Fruit fly (Drosophila melanogaster) whole organism, embryonic: Measurements from ENCODE around the gene CG7739.
A peak's percentile ranks its signal among the peaks of the same experiment; 100 is the strongest.

Source experiments
- ATbp ChIP-seq: fragments of 200-800 bp; sonication (Bioruptor generic); optimal IDR thresholded peaks from 2 replicates; lab custom pipeline; 2017; ENCODE audit warnings: missing biosample characterization, mild to moderate bottlenecking, missing genetic modification characterization, missing genetic modification reagents
- Abd-B ChIP-seq: fragments of 200-800 bp; sonication (Bioruptor generic); optimal IDR thresholded peaks from 2 replicates; lab custom pipeline; 2018; ENCODE audit warnings: missing biosample characterization, mild to moderate bottlenecking, missing genetic modification characterization, moderate library complexity
- Blimp-1 ChIP-seq: fragments of 200-800 bp; sonication (Bioruptor generic); optimal IDR thresholded peaks from 3 replicates; lab custom pipeline; 2018; ENCODE audit warnings: missing biosample characterization, missing genetic modification characterization, mild to moderate bottlenecking, moderate library complexity, missing genetic modification reagents
- CG10209 ChIP-seq: fragments of 200-800 bp; sonication (Bioruptor generic); optimal IDR thresholded peaks from 3 replicates; lab custom pipeline; 2017; ENCODE audit warnings: missing biosample characterization, mild to moderate bottlenecking, missing genetic modification characterization, missing genetic modification reagents
- CG10366 ChIP-seq: fragments of 200-800 bp; sonication (Bioruptor generic); IDR thresholded peaks from 2 replicates; pipeline ENCODE4 v1.3.6; 2022; ENCODE audit warnings: missing biosample characterization, missing genetic modification characterization
- CG11247 ChIP-seq: fragments of 200-800 bp; sonication (Bioruptor generic); IDR thresholded peaks from 2 replicates; pipeline ENCODE4 v1.3.6; 2022; ENCODE audit warnings: missing biosample characterization, missing genetic modification characterization
- CG11398 ChIP-seq: fragments of 200-800 bp; sonication (Bioruptor generic); optimal IDR thresholded peaks from 2 replicates; lab custom pipeline; 2016; ENCODE audit warnings: missing biosample characterization, missing genetic modification characterization
- CG12299 ChIP-seq: fragments of 200-800 bp; sonication (Bioruptor generic); optimal IDR thresholded peaks from 2 replicates; lab custom pipeline; 2018; ENCODE audit warnings: missing biosample characterization, mild to moderate bottlenecking, missing genetic modification characterization
- CG15269 ChIP-seq: fragments of 200-800 bp; sonication (Bioruptor generic); optimal IDR thresholded peaks from 2 replicates; lab custom pipeline; 2018; ENCODE audit warnings: missing biosample characterization, mild to moderate bottlenecking, missing genetic modification characterization, moderate library complexity
- CG15601 ChIP-seq: fragments of 200-800 bp; sonication (Bioruptor generic); optimal IDR thresholded peaks from 3 replicates; lab custom pipeline; 2019; ENCODE audit warnings: missing biosample characterization, mild to moderate bottlenecking, missing genetic modification characterization, moderate library complexity
- CG16863 ChIP-seq: fragments of 200-800 bp; sonication (Bioruptor generic); optimal IDR thresholded peaks from 3 replicates; lab custom pipeline; 2016; ENCODE audit warnings: missing biosample characterization, missing genetic modification characterization
- CG17359 ChIP-seq: fragments of 200-800 bp; sonication (Bioruptor generic); optimal IDR thresholded peaks from 3 replicates; lab custom pipeline; 2018; ENCODE audit warnings: missing biosample characterization, mild to moderate bottlenecking, missing genetic modification characterization, moderate library complexity
- CG2678 ChIP-seq: fragments of 200-800 bp; sonication (Bioruptor generic); optimal IDR thresholded peaks from 3 replicates; lab custom pipeline; 2019; ENCODE audit warnings: missing biosample characterization, mild to moderate bottlenecking, missing genetic modification characterization, moderate library complexity
- CG2712 ChIP-seq: fragments of 200-800 bp; optimal IDR thresholded peaks from 3 replicates; lab custom pipeline; 2019; ENCODE audit warnings: missing biosample characterization, mild to moderate bottlenecking, missing genetic modification characterization, moderate library complexity
- CG32767 ChIP-seq: fragments of 200-800 bp; sonication (Bioruptor generic); IDR thresholded peaks from 2 replicates; pipeline ENCODE4 v1.3.6; 2022; ENCODE audit warnings: missing biosample characterization, missing genetic modification characterization
- CG3847 ChIP-seq: fragments of 200-800 bp; sonication (Bioruptor generic); IDR thresholded peaks from 2 replicates; pipeline ENCODE4 v1.3.6; 2022; ENCODE audit warnings: missing biosample characterization, missing genetic modification characterization
- CG4360 ChIP-seq: fragments of 200-800 bp; sonication (Bioruptor generic); IDR thresholded peaks from 2 replicates; pipeline ENCODE4 v1.3.6; 2022; ENCODE audit warnings: missing biosample characterization, missing genetic modification characterization
- CG4404 ChIP-seq: fragments of 200-800 bp; sonication (Bioruptor generic); IDR thresholded peaks from 2 replicates; pipeline ENCODE4 v1.3.6; 2022; ENCODE audit warnings: missing biosample characterization, missing genetic modification characterization
- CG7372 ChIP-seq: fragments of 200-800 bp; sonication (Bioruptor generic); IDR thresholded peaks from 2 replicates; pipeline ENCODE4 v1.3.6; 2022; ENCODE audit warnings: missing biosample characterization, missing genetic modification characterization
- CG7556 ChIP-seq: fragments of 200-800 bp; sonication (Bioruptor generic); optimal IDR thresholded peaks from 2 replicates; lab custom pipeline; 2017; ENCODE audit warnings: missing biosample characterization, mild to moderate bottlenecking, missing genetic modification characterization
- CG8359 ChIP-seq: fragments of 200-800 bp; sonication (Bioruptor generic); optimal IDR thresholded peaks from 2 replicates; lab custom pipeline; 2017; ENCODE audit warnings: missing biosample characterization, mild to moderate bottlenecking, missing genetic modification characterization, borderline replicate concordance
- CG9609 ChIP-seq: fragments of 200-800 bp; sonication (Bioruptor generic); optimal IDR thresholded peaks from 3 replicates; lab custom pipeline; 2016; ENCODE audit warnings: missing biosample characterization, missing genetic modification characterization
- CG9817 ChIP-seq: fragments of 200-800 bp; sonication (Bioruptor generic); optimal IDR thresholded peaks from 2 replicates; lab custom pipeline; 2018; ENCODE audit warnings: missing biosample characterization, mild to moderate bottlenecking, missing genetic modification characterization, moderate library complexity
- CG9932 ChIP-seq: fragments of 200-800 bp; sonication (Bioruptor generic); IDR thresholded peaks from 2 replicates; pipeline ENCODE4 v1.3.6; 2022; ENCODE audit warnings: missing biosample characterization, missing genetic modification characterization
- D19A ChIP-seq: fragments of 200-800 bp; optimal IDR thresholded peaks from 3 replicates; lab custom pipeline; 2019; ENCODE audit warnings: missing biosample characterization, mild to moderate bottlenecking, missing genetic modification characterization, moderate library complexity
- Dbx ChIP-seq: fragments of 200-800 bp; sonication (Bioruptor generic); IDR thresholded peaks from 3 replicates; pipeline ENCODE4 v1.3.6; 2022; ENCODE audit warnings: missing biosample characterization, missing genetic modification characterization
- Fer3 ChIP-seq: fragments of 200-800 bp; sonication (Bioruptor generic); optimal IDR thresholded peaks from 2 replicates; lab custom pipeline; 2018; ENCODE audit warnings: missing biosample characterization, mild to moderate bottlenecking, missing genetic modification characterization, moderate library complexity
- Hand ChIP-seq: fragments of 200-800 bp; sonication (Bioruptor generic); optimal IDR thresholded peaks from 2 replicates; lab custom pipeline; 2017; ENCODE audit warnings: mild to moderate bottlenecking, missing biosample characterization, missing genetic modification reagents, missing genetic modification characterization
- Hmr ChIP-seq: fragments of 200-800 bp; sonication (Bioruptor generic); optimal IDR thresholded peaks from 3 replicates; lab custom pipeline; 2017; ENCODE audit warnings: mild to moderate bottlenecking, missing biosample characterization, missing genetic modification reagents, missing genetic modification characterization
- Hr39 ChIP-seq: fragments of >200 bp; optimal IDR thresholded peaks from 2 replicates; lab custom pipeline; 2017
- Jarid2 ChIP-seq: fragments of 200-800 bp; sonication (Bioruptor generic); optimal IDR thresholded peaks from 3 replicates; lab custom pipeline; 2017; ENCODE audit warnings: mild to moderate bottlenecking, missing biosample characterization, missing genetic modification reagents, missing genetic modification characterization
- Xrp1 ChIP-seq: fragments of 200-800 bp; sonication (Bioruptor generic); IDR thresholded peaks from 2 replicates; pipeline ENCODE4 v1.3.6; 2022; ENCODE audit warnings: missing biosample characterization, missing genetic modification characterization
- ab ChIP-seq: fragments of 200-800 bp; sonication (Bioruptor generic); optimal IDR thresholded peaks from 2 replicates; lab custom pipeline; 2016; ENCODE audit warnings: missing biosample characterization, missing genetic modification characterization
- al ChIP-seq: fragments of 200-800 bp; sonication (Bioruptor generic); IDR thresholded peaks from 2 replicates; pipeline ENCODE4 v1.3.6; 2022; ENCODE audit warnings: missing biosample characterization, missing genetic modification characterization
- corto ChIP-seq: fragments of 200-800 bp; sonication (Bioruptor generic); optimal IDR thresholded peaks from 2 replicates; lab custom pipeline; 2016; ENCODE audit warnings: missing biosample characterization, mild to moderate bottlenecking, missing genetic modification characterization, moderate library complexity
- dysf ChIP-seq: fragments of 200-800 bp; sonication (Bioruptor generic); IDR thresholded peaks from 3 replicates; pipeline ENCODE4 v1.3.6; 2022; ENCODE audit warnings: missing biosample characterization, missing genetic modification characterization
- exex ChIP-seq: fragments of 200-800 bp; sonication (Bioruptor generic); optimal IDR thresholded peaks from 4 replicates; lab custom pipeline; 2018; ENCODE audit warnings: missing biosample characterization, mild to moderate bottlenecking, missing genetic modification characterization, moderate library complexity
- fd64A ChIP-seq: fragments of 200-800 bp; sonication (Bioruptor generic); optimal IDR thresholded peaks from 3 replicates; lab custom pipeline; 2018; ENCODE audit warnings: missing biosample characterization, mild to moderate bottlenecking, missing genetic modification characterization
- fu2 ChIP-seq: fragments of 200-800 bp; sonication (Bioruptor generic); optimal IDR thresholded peaks from 2 replicates; lab custom pipeline; 2016; ENCODE audit warnings: missing biosample characterization, missing genetic modification characterization
- grau ChIP-seq: fragments of 200-800 bp; optimal IDR thresholded peaks from 3 replicates; lab custom pipeline; 2019; ENCODE audit warnings: missing biosample characterization, mild to moderate bottlenecking, missing genetic modification characterization, moderate library complexity
- lmd ChIP-seq: fragments of 200-800 bp; sonication (Bioruptor generic); IDR thresholded peaks from 2 replicates; pipeline ENCODE4 v1.3.6; 2022; ENCODE audit warnings: missing biosample characterization, missing genetic modification characterization
- org-1 ChIP-seq: fragments of 200-800 bp; sonication (Bioruptor generic); optimal IDR thresholded peaks from 2 replicates; lab custom pipeline; 2017; ENCODE audit warnings: missing biosample characterization, missing genetic modification characterization
- phol ChIP-seq: fragments of 200-800 bp; sonication (Bioruptor generic); optimal IDR thresholded peaks from 3 replicates; lab custom pipeline; 2018; ENCODE audit warnings: missing biosample characterization, mild to moderate bottlenecking, missing genetic modification characterization, moderate library complexity
- slp2 ChIP-seq: fragments of 200-800 bp; sonication (Bioruptor generic); optimal IDR thresholded peaks from 2 replicates; lab custom pipeline; 2016; ENCODE audit warnings: missing biosample characterization, missing genetic modification characterization
- tgo ChIP-seq: fragments of 200-800 bp; sonication (Bioruptor generic); IDR thresholded peaks from 3 replicates; pipeline ENCODE4 v1.3.6; 2022; ENCODE audit warnings: missing biosample characterization, missing genetic modification characterization
- ttk ChIP-seq: fragments of 200-800 bp; sonication (Bioruptor generic); IDR thresholded peaks from 2 replicates; pipeline ENCODE4 v2.1.2; 2022; ENCODE audit warnings: missing biosample characterization, missing genetic modification characterization
- unpg ChIP-seq: fragments of 200-800 bp; sonication (Bioruptor generic); optimal IDR thresholded peaks from 3 replicates; lab custom pipeline; 2018; ENCODE audit warnings: missing biosample characterization, mild to moderate bottlenecking, missing genetic modification characterization, moderate library complexity
- wor ChIP-seq: fragments of 200-800 bp; sonication (Bioruptor generic); IDR thresholded peaks from 2 replicates; pipeline ENCODE4 v1.3.6; 2022; ENCODE audit warnings: missing biosample characterization, missing genetic modification characterization
- zfh1 ChIP-seq: fragments of 200-800 bp; sonication (Bioruptor generic); IDR thresholded peaks from 3 replicates; pipeline ENCODE4 v1.3.6; 2022; ENCODE audit warnings: missing biosample characterization, missing genetic modification characterization

Gene CG7739

dm6 chr3L:15592536-15593260, 29.8 kb upstream of the CG7739 start (continued):
- TF ChIP-seq slp2 (GFP tag; lab: Kevin White, UChicago) (no peak), ab (no peak), CG9932 (0 out of 2 replicates have a peak, but pooled peaks have one; percentile 27), CG2678 (tag; lab: Kevin White, UChicago) (peak; percentile 80), Fer3 (tag; lab: Kevin White, UChicago) (peak; percentile 64), Blimp-1 (peak; percentile 59), CG9817 (tag; lab: Kevin White, UChicago) (peak; percentile 19), tgo (GFP tag; lab: Robert Waterston, UW) (peak; percentile 53; the same call in 2 of the 3 replicates), wor (GFP tag; lab: Robert Waterston, UW) (peak; percentile 38; the same call in 1 of the 2 replicates), ttk (0 out of 2 replicates have a peak, but pooled peaks have one; percentile 9), phol (tag; lab: Kevin White, UChicago) (peak; percentile 60), CG2712 (tag; lab: Kevin White, UChicago) (peak; percentile 69), Dbx (0 out of 3 replicates have a peak, but pooled peaks have one; percentile 18), CG7556 (peak; percentile 62), CG3847 (GFP tag; lab: Robert Waterston, UW) (peak; percentile 36), Xrp1 (GFP tag; lab: Robert Waterston, UW) (peak; percentile 51; the same call in 1 of the 2 replicates), CG8359 (peak; percentile 4), unpg (GFP tag; lab: Kevin White, UChicago) (peak; percentile 64), CG10366 (GFP tag; lab: Robert Waterston, UW) (peak; percentile 23; the same call in 1 of the 2 replicates), CG11398 (GFP tag; lab: Kevin White, UChicago) (no peak), Abd-B (GFP tag; lab: Kevin White, UChicago) (peak; percentile 42), CG15269 (tag; lab: Kevin White, UChicago) (peak; percentile 79), CG7372 (peak; percentile 58), D19A (tag; lab: Kevin White, UChicago) (peak; percentile 66), fu2 (GFP tag; lab: Kevin White, UChicago) (no peak), CG17359 (tag; lab: Kevin White, UChicago) (peak; percentile 61), Jarid2 (GFP tag; lab: Kevin White, UChicago) (peak; percentile 19), exex (tag; lab: Kevin White, UChicago) (peak; percentile 7), grau (tag; lab: Kevin White, UChicago) (peak; percentile 78), ATbp (GFP tag; lab: Kevin White, UChicago) (peak; percentile 41), lmd (GFP tag; lab: Robert Waterston, UW) (peak; percentile 21; the same call in 1 of the 2 replicates), CG11247 (no peak), CG4404 (no peak), corto (no peak), zfh1 (GFP tag; lab: Robert Waterston, UW) (no peak), CG9609 (GFP tag; lab: Kevin White, UChicago) (no peak), CG12299 (tag; lab: Kevin White, UChicago) (peak; percentile 22), CG15601 (tag; lab: Kevin White, UChicago) (peak; percentile 28), CG32767 (0 out of 2 replicates have a peak, but pooled peaks have one; percentile 47), Hmr (GFP tag; lab: Kevin White, UChicago) (peak; percentile 50), fd64A (GFP tag; lab: Kevin White, UChicago) (peak; percentile 3), CG4360 (peak; percentile 73), dysf (GFP tag; lab: Robert Waterston, UW) (peak; percentile 67; the same call in 2 of the 3 replicates), Hr39 (lab: Kevin White, UChicago) (no peak), CG10209 (GFP tag; lab: Kevin White, UChicago) (peak; percentile 69), CG16863 (GFP tag; lab: Kevin White, UChicago) (peak; percentile 1), al (GFP tag; lab: Robert Waterston, UW) (peak; percentile 33; the same call in 1 of the 2 replicates), Hand (GFP tag; lab: Kevin White, UChicago) (peak; percentile 41), org-1 (peak; percentile 15)
